Worm (Caenorhabditis elegans) whole organism, L2 larva: ENCODE data around the gene W08F4.1.

Experiments used
- ZK546.5 ChIP-seq: sonication (generic microtip); optimal IDR thresholded peaks from 2 replicates; lab custom pipeline; 2017; ENCODE audit warnings: missing biosample characterization, missing genetic modification characterization
- aly-2 ChIP-seq: fragments of 150-350 bp; optimal IDR thresholded peaks from 2 replicates; lab custom pipeline; 2014; ENCODE audit warnings: missing biosample characterization, missing genetic modification characterization
- ceh-16 ChIP-seq: fragments of 150-350 bp; optimal IDR thresholded peaks from 2 replicates; lab custom pipeline; 2014; ENCODE audit warnings: missing biosample characterization, missing genetic modification characterization
- crh-2 ChIP-seq: sonication (generic microtip); optimal IDR thresholded peaks from 2 replicates; lab custom pipeline; 2017; ENCODE audit warnings: missing biosample characterization, missing genetic modification characterization
- fos-1 ChIP-seq: fragments of 150-350 bp; optimal IDR thresholded peaks from 2 replicates; lab custom pipeline; 2014; ENCODE audit warnings: missing biosample characterization, missing genetic modification characterization
- gmeb-1 ChIP-seq: fragments of 150-350 bp; optimal IDR thresholded peaks from 2 replicates; lab custom pipeline; 2014; ENCODE audit warnings: missing biosample characterization, missing genetic modification characterization
- mdl-1 ChIP-seq, 2 experiments: fragments of 150-350 bp in 1 of 2; sonication (generic microtip) in 1 of 2; optimal IDR thresholded peaks; 2 replicates each; lab custom pipeline; 2017; ENCODE audit warnings: missing biosample characterization in 2 of 2, missing genetic modification characterization in 2 of 2
- nhr-11 ChIP-seq: fragments of 150-350 bp; optimal IDR thresholded peaks from 2 replicates; lab custom pipeline; 2014; ENCODE audit warnings: missing biosample characterization, missing genetic modification characterization
- nhr-77 ChIP-seq: fragments of 150-350 bp; optimal IDR thresholded peaks from 2 replicates; lab custom pipeline; 2014; ENCODE audit warnings: missing biosample characterization, missing genetic modification characterization
- snpc-4 ChIP-seq: fragments of 150-350 bp; optimal IDR thresholded peaks from 2 replicates; lab custom pipeline; 2014; ENCODE audit warnings: missing biosample characterization, missing genetic modification characterization
- zag-1 ChIP-seq: fragments of 150-350 bp; optimal IDR thresholded peaks from 2 replicates; lab custom pipeline; 2014; ENCODE audit warnings: missing biosample characterization, missing genetic modification characterization
- ztf-11 ChIP-seq: sonication (generic microtip); optimal IDR thresholded peaks from 2 replicates; lab custom pipeline; 2017; ENCODE audit warnings: missing biosample characterization, missing genetic modification characterization

- TF ChIP-seq ztf-11 (tag; lab: Kevin White, UChicago) (no peak), nhr-11 (tag; lab: Kevin White, UChicago) (no peak), crh-2 (tag; lab: Kevin White, UChicago) (no peak), snpc-4 (tag; lab: Kevin White, UChicago) (no peak), aly-2 (tag; lab: Kevin White, UChicago) (no peak), ceh-16 (tag; lab: Kevin White, UChicago) (no peak), zag-1 (tag; lab: Kevin White, UChicago) (no peak), ZK546.5 (tag; lab: Kevin White, UChicago) (no peak), mdl-1 (tag; optimal IDR thresholded peaks at IDR 0.05; lab: Kevin White, UChicago) (no peak), fos-1 (tag; lab: Kevin White, UChicago) (no peak), gmeb-1 (no peak), nhr-77 (tag; lab: Kevin White, UChicago) (no peak)
Measured at ce11 chrII:591110-591509, 2.2 kb upstream of the W08F4.1 start, which contains the start of gene W08F4.10.
